Fruit fly (Drosophila melanogaster) S2 (cell line): ENCODE results near the gene CG15891.

Experiments
- CG8478 ChIP-seq: fragments of >200 bp; optimal IDR thresholded peaks from 2 replicates; lab custom pipeline; 2018
- CTCF ChIP-seq, 2 experiments: fragments of >200 bp; optimal IDR thresholded peaks; 2 replicates each; lab custom pipeline; 2018

dm6 chrX:6334945-6335344 lies 39.8 kb upstream of the CG15891 start:
- TF ChIP-seq CTCF (optimal IDR thresholded peaks at IDR 0.05; lab: Kevin White, UChicago) (no peak), CG8478 (no peak)
